Worm (Caenorhabditis elegans) whole organism, late embryonic: ENCODE data around the gene D2024.4.

Source experiments
- T23F11.4 ChIP-seq: fragments of 200-800 bp; sonication (Bioruptor generic); optimal IDR thresholded peaks from 2 replicates; lab custom pipeline; 2018; ENCODE audit warnings: mild to moderate bottlenecking, missing genetic modification characterization, missing compliant biosample characterization
- Y22D7AL.16 ChIP-seq: sonication (generic microtip); optimal IDR thresholded peaks from 2 replicates; lab custom pipeline; 2016; ENCODE audit warnings: missing genetic modification characterization, missing compliant biosample characterization
- ceh-2 ChIP-seq: sonication (generic microtip); optimal IDR thresholded peaks from 2 replicates; lab custom pipeline; 2016; ENCODE audit warnings: missing genotype, missing genetic modification characterization, missing compliant biosample characterization
- ceh-34 ChIP-seq: sonication (generic microtip); optimal IDR thresholded peaks from 2 replicates; lab custom pipeline; 2016; ENCODE audit warnings: mild to moderate bottlenecking, missing genetic modification characterization, missing compliant biosample characterization
- ceh-9 ChIP-seq: sonication (generic microtip); optimal IDR thresholded peaks from 2 replicates; lab custom pipeline; 2016; ENCODE audit warnings: mild to moderate bottlenecking, missing genetic modification characterization, inconsistent platforms, missing compliant biosample characterization
- fkh-6 ChIP-seq: sonication (generic microtip); optimal IDR thresholded peaks from 2 replicates; lab custom pipeline; 2016; ENCODE audit warnings: missing genetic modification characterization, missing compliant biosample characterization
- hlh-15 ChIP-seq: sonication (generic microtip); optimal IDR thresholded peaks from 2 replicates; lab custom pipeline; 2016; ENCODE audit warnings: missing genetic modification characterization, missing compliant biosample characterization
- hlh-6 ChIP-seq: sonication (generic microtip); optimal IDR thresholded peaks from 2 replicates; lab custom pipeline; 2016; ENCODE audit warnings: missing genotype, missing genetic modification characterization, missing compliant biosample characterization
- lim-6 ChIP-seq: sonication (generic microtip); optimal IDR thresholded peaks from 2 replicates; lab custom pipeline; 2016; ENCODE audit warnings: missing genetic modification characterization, missing compliant biosample characterization
- nhr-11 ChIP-seq: fragments of 150-350 bp; optimal IDR thresholded peaks from 2 replicates; lab custom pipeline; 2014; ENCODE audit warnings: missing biosample characterization, missing genetic modification characterization
- odd-2 ChIP-seq: sonication (generic microtip); optimal IDR thresholded peaks from 2 replicates; lab custom pipeline; 2017; ENCODE audit warnings: antibody characterized with exemption, mild to moderate bottlenecking, missing genetic modification characterization, missing compliant biosample characterization
- pros-1 ChIP-seq: fragments of 150-350 bp; optimal IDR thresholded peaks from 2 replicates; lab custom pipeline; 2014; ENCODE audit warnings: missing biosample characterization, missing genetic modification reagents, missing genetic modification characterization
- syd-9 ChIP-seq: sonication (generic microtip); optimal IDR thresholded peaks from 2 replicates; lab custom pipeline; 2016; ENCODE audit warnings: mild to moderate bottlenecking, missing genetic modification characterization, moderate library complexity, missing compliant biosample characterization
- unc-42 ChIP-seq: sonication (generic microtip); optimal IDR thresholded peaks from 2 replicates; lab custom pipeline; 2016; ENCODE audit warnings: missing genotype, missing genetic modification characterization, missing compliant biosample characterization

Gene D2024.4

ce11 chrIV:7274969-7275548, 44.0 kb downstream of the D2024.4 start:
- no peak for TF ChIP-seq lim-6 (tag; lab: Kevin White, UChicago)
- TF ChIP-seq unc-42 (tag; lab: Kevin White, UChicago): peak; percentile 57
- no peak for TF ChIP-seq ceh-9 (tag; lab: Kevin White, UChicago)
- TF ChIP-seq T23F11.4: no peak

- TF ChIP-seq hlh-6 (tag; lab: Kevin White, UChicago) (no peak), fkh-6 (tag; lab: Kevin White, UChicago) (no peak), nhr-11 (no peak), hlh-15 (tag; lab: Kevin White, UChicago) (no peak), pros-1 (tag; lab: Kevin White, UChicago) (no peak), ceh-34 (tag; lab: Kevin White, UChicago) (no peak), Y22D7AL.16 (tag; lab: Kevin White, UChicago) (no peak), syd-9 (no peak), odd-2 (tag; lab: Kevin White, UChicago) (no peak), ceh-2 (tag; lab: Kevin White, UChicago) (no peak)
Measured at ce11 chrIV:7276661-7277060, 45.6 kb downstream of the D2024.4 start, which contains the start of gene C06E4.2. TSS of gene C06E4.2 (plus strand) at chrIV:7276961.
